Fruit fly (Drosophila melanogaster) whole organism, adult: ENCODE results near the gene DEF8.

Experiments used
- Hr96 ChIP-seq: fragments of 200-800 bp; sonication (Bioruptor generic); optimal IDR thresholded peaks from 2 replicates; lab custom pipeline; 2016; ENCODE audit warnings: missing biosample characterization, missing genetic modification characterization
- cic ChIP-seq: fragments of 200-800 bp; sonication (Bioruptor generic); optimal IDR thresholded peaks from 2 replicates; lab custom pipeline; 2017; ENCODE audit warnings: missing biosample characterization, mild to moderate bottlenecking, missing genetic modification characterization, moderate library complexity
- tj ChIP-seq: fragments of 200-800 bp; sonication (Bioruptor generic); optimal IDR thresholded peaks from 3 replicates; lab custom pipeline; 2017; ENCODE audit warnings: missing biosample characterization, mild to moderate bottlenecking, missing genetic modification characterization, moderate library complexity

dm6 chr3L:12088326-12088725, 43.6 kb upstream of the DEF8 start, which contains the start of gene CG17154:
- TF ChIP-seq tj (GFP tag; lab: Kevin White, UChicago) = no peak
- TF ChIP-seq cic = no peak
- no peak for TF ChIP-seq Hr96
